Worm (Caenorhabditis elegans) whole organism, L4 larva: Measurements from ENCODE around the gene ajm-1.

Source experiments
- ZK546.5 ChIP-seq, 2 experiments: sonication (generic microtip); optimal IDR thresholded peaks; 2 replicates each; lab custom pipeline; 2017; ENCODE audit warnings: missing biosample characterization in 2 of 2, missing genetic modification characterization in 2 of 2
- aha-1 ChIP-seq: fragments of 150-350 bp; peaks from one replicate; lab custom pipeline; 2014; ENCODE audit warnings: missing biosample characterization, missing genetic modification characterization
- mep-1 ChIP-seq: fragments of 150-350 bp; sonication (generic microtip); optimal IDR thresholded peaks from 3 replicates; lab custom pipeline; 2014; ENCODE audit warnings: missing biosample characterization, missing genetic modification characterization
- mxl-2 ChIP-seq: fragments of 200-800 bp; sonication (Bioruptor generic); conservative IDR thresholded peaks from 2 replicates; pipeline ENCODE4 v1.3.6; 2022; ENCODE audit warnings: missing genetic modification reagents, missing genetic modification characterization, missing compliant biosample characterization
- spr-1 ChIP-seq: sonication (generic microtip); optimal IDR thresholded peaks from 2 replicates; lab custom pipeline; 2016; ENCODE audit warnings: mild to moderate bottlenecking, missing genetic modification characterization, missing compliant biosample characterization
- unc-130 ChIP-seq: sonication (generic microtip); optimal IDR thresholded peaks from 2 replicates; lab custom pipeline; 2016; ENCODE audit warnings: missing genetic modification reagents, missing genetic modification characterization, missing compliant biosample characterization

DNA sequence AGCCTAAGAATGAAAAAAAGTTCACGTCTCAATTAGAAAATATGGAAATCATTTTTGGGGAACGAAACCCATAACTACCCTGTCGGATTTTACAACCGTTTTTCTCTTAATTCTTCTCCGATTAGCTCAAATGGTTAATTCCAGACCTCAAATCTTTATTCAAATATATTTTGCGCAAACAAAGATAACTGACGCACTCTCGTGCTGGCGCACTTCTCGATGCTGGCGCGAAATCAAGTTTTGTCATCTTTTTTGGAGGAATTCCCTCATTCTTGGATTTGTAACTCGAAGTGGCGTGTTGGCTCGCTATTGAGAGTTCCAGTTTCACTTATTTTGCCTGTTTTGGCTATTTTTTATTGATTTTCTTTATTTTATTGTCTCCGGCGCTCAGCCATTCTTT, 34.8 kb downstream of the ajm-1 start:
- no peak for TF ChIP-seq ZK546.5 (tag; optimal IDR thresholded peaks at IDR 0.05; lab: Kevin White, UChicago)
- no peak for TF ChIP-seq mep-1
- TF ChIP-seq unc-130 (GFP tag; lab: Kevin White, UChicago) = no peak
- TF ChIP-seq mxl-2 (GFP tag; lab: Robert Waterston, UW) = no peak
- no peak for TF ChIP-seq spr-1 (tag; lab: Kevin White, UChicago)
- TF ChIP-seq aha-1 = no peak
